Fruit fly (Drosophila melanogaster) whole organism, adult: ENCODE measurements around the gene parvin.

ENCODE experiments used
- CG11617 ChIP-seq: fragments of 200-800 bp; sonication (Bioruptor generic); optimal IDR thresholded peaks from 2 replicates; lab custom pipeline; 2017; ENCODE audit warnings: mild to moderate bottlenecking, missing biosample characterization, missing genetic modification reagents, missing genetic modification characterization
- CG12768 ChIP-seq: fragments of 200-800 bp; sonication (Bioruptor generic); optimal IDR thresholded peaks from 2 replicates; lab custom pipeline; 2017; ENCODE audit warnings: missing biosample characterization, missing genetic modification characterization, mild to moderate bottlenecking, moderate library complexity, missing genetic modification reagents
- CG14711 ChIP-seq: fragments of 200-800 bp; sonication (Bioruptor generic); optimal IDR thresholded peaks from 2 replicates; lab custom pipeline; 2018; ENCODE audit warnings: missing biosample characterization, mild to moderate bottlenecking, missing genetic modification characterization, moderate library complexity
- CG1620 ChIP-seq: fragments of 200-800 bp; sonication (Bioruptor generic); optimal IDR thresholded peaks from 2 replicates; lab custom pipeline; 2016; ENCODE audit warnings: missing biosample characterization, missing genetic modification characterization
- CG33017 ChIP-seq: fragments of 200-800 bp; sonication (Bioruptor generic); optimal IDR thresholded peaks from 2 replicates; lab custom pipeline; 2018; ENCODE audit warnings: missing biosample characterization, mild to moderate bottlenecking, missing genetic modification characterization, moderate library complexity
- CG5204 ChIP-seq: fragments of 200-800 bp; sonication (Bioruptor generic); optimal IDR thresholded peaks from 2 replicates; lab custom pipeline; 2016; ENCODE audit warnings: missing biosample characterization, missing genetic modification characterization
- CG7045 ChIP-seq: fragments of 200-800 bp; sonication (Bioruptor generic); optimal IDR thresholded peaks from 2 replicates; lab custom pipeline; 2017; ENCODE audit warnings: missing biosample characterization, mild to moderate bottlenecking, missing genetic modification characterization
- CG7101 ChIP-seq: fragments of 200-800 bp; sonication (Bioruptor generic); optimal IDR thresholded peaks from 2 replicates; lab custom pipeline; 2018; ENCODE audit warnings: missing biosample characterization, mild to moderate bottlenecking, missing genetic modification characterization, moderate library complexity
- Clk ChIP-seq: fragments of 200-800 bp; sonication (Bioruptor generic); optimal IDR thresholded peaks from 2 replicates; lab custom pipeline; 2017; ENCODE audit warnings: missing biosample characterization, missing genetic modification characterization
- Crg-1 ChIP-seq: fragments of 200-800 bp; sonication (Bioruptor generic); optimal IDR thresholded peaks from 2 replicates; lab custom pipeline; 2016; ENCODE audit warnings: missing biosample characterization, missing genetic modification characterization
- Hr96 ChIP-seq: fragments of 200-800 bp; sonication (Bioruptor generic); optimal IDR thresholded peaks from 2 replicates; lab custom pipeline; 2016; ENCODE audit warnings: missing biosample characterization, missing genetic modification characterization
- Mnt ChIP-seq: fragments of 200-800 bp; sonication (Bioruptor generic); optimal IDR thresholded peaks from 2 replicates; lab custom pipeline; 2016; ENCODE audit warnings: missing biosample characterization, mild to moderate bottlenecking, missing genetic modification characterization
- bab1 ChIP-seq: fragments of 200-800 bp; sonication (Bioruptor generic); optimal IDR thresholded peaks from 3 replicates; lab custom pipeline; 2019; ENCODE audit warnings: missing biosample characterization, mild to moderate bottlenecking, missing genetic modification characterization, moderate library complexity
- cic ChIP-seq: fragments of 200-800 bp; sonication (Bioruptor generic); optimal IDR thresholded peaks from 2 replicates; lab custom pipeline; 2017; ENCODE audit warnings: missing biosample characterization, mild to moderate bottlenecking, missing genetic modification characterization, moderate library complexity
- cnc ChIP-seq, 2 experiments: fragments of >200 bp; optimal IDR thresholded peaks; 2 replicates each; lab custom pipeline; 2017
- kay ChIP-seq: fragments of 200-800 bp; sonication (Bioruptor generic); peaks from one replicate; lab custom pipeline; 2016; ENCODE audit warnings: missing biosample characterization, missing genetic modification characterization, borderline replicate concordance
- ovo ChIP-seq: fragments of 200-800 bp; sonication (Bioruptor generic); optimal IDR thresholded peaks from 2 replicates; lab custom pipeline; 2016; ENCODE audit warnings: missing biosample characterization, missing genetic modification characterization
- pad ChIP-seq: fragments of 200-800 bp; sonication (Bioruptor generic); optimal IDR thresholded peaks from 3 replicates; lab custom pipeline; 2017; ENCODE audit warnings: missing biosample characterization, missing genetic modification characterization, mild to moderate bottlenecking, moderate library complexity, missing genetic modification reagents
- tj ChIP-seq: fragments of 200-800 bp; sonication (Bioruptor generic); optimal IDR thresholded peaks from 3 replicates; lab custom pipeline; 2017; ENCODE audit warnings: missing biosample characterization, mild to moderate bottlenecking, missing genetic modification characterization, moderate library complexity
- toe ChIP-seq: fragments of 200-800 bp; sonication (Bioruptor generic); optimal IDR thresholded peaks from 2 replicates; lab custom pipeline; 2016; ENCODE audit warnings: missing biosample characterization, missing genetic modification characterization

Gene parvin

DNA sequence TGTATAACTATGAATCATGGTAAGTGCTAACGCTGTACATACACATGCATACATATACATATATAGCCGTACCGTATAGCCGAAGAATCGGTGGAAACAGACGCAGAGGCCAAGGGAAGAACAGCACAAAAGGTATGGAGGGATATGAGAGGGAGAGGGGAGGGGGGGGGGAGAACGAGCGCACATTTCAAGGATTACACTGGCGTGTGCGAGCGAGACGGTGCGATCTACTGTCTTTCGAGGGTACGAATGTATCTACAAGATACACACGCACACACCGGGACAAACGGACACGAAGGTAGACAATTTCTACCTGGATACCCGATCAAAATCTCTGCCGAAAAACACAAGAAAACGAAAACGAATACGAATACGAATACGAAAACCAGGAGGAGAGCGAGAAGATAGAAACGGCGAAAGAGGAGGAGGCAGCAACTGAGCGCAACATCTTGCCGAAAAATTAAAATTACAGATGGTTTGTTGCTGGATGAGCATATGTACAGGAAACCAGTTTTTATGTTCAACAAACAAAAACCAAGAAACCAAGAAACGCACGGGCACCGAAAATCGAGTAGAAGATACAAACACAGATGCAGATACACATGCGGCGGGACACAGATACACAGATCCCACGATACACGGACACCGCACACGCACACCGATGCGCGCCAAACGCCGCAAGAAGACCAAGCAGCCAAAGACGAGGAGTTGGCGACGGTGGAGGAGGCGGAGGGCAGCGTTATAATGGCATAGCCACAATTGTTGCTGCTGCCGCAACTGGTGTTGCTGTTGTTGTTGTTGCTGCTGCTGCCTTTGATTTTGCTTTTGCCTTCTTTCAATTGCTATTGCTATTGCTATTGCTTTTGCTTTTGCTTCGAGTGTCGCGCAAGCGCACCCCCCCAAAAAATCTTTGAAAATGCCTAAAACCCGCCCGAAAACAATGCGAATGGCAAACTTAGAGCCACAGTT is 28.2 kb downstream of the parvin start:
- TF ChIP-seq CG7101 (tag; lab: Kevin White, UChicago) (no peak), CG1620 (GFP tag; lab: Kevin White, UChicago) (no peak), ovo (GFP tag; lab: Kevin White, UChicago) (no peak), Mnt (no peak), pad (GFP tag; lab: Kevin White, UChicago) (no peak), tj (no peak), Clk (GFP tag; lab: Kevin White, UChicago) (no peak), Hr96 (GFP tag; lab: Kevin White, UChicago) (no peak)

dm6 chrX:19775055-19775645 is 29.3 kb downstream of the parvin start:
- TF ChIP-seq cic (GFP tag; lab: Kevin White, UChicago) (no peak), CG12768 (GFP tag; lab: Kevin White, UChicago) (no peak), kay (GFP tag; lab: Kevin White, UChicago) (no peak), bab1 (GFP tag; lab: Kevin White, UChicago) (no peak), CG7045 (GFP tag; lab: Kevin White, UChicago) (no peak), CG33017 (tag; lab: Kevin White, UChicago) (no peak), CG7101 (tag; lab: Kevin White, UChicago) (no peak), CG11617 (no peak), ovo (GFP tag; lab: Kevin White, UChicago) (no peak)

- TF ChIP-seq CG14711 (tag; lab: Kevin White, UChicago) (no peak), tj (no peak), CG11617 (no peak), bab1 (GFP tag; lab: Kevin White, UChicago) (no peak), cic (GFP tag; lab: Kevin White, UChicago) (no peak), CG7045 (GFP tag; lab: Kevin White, UChicago) (no peak), pad (GFP tag; lab: Kevin White, UChicago) (no peak), Clk (GFP tag; lab: Kevin White, UChicago) (no peak), CG7101 (tag; lab: Kevin White, UChicago) (no peak)
Measured at dm6 chrX:19781861-19782260, 36.0 kb downstream of the parvin start.

DNA sequence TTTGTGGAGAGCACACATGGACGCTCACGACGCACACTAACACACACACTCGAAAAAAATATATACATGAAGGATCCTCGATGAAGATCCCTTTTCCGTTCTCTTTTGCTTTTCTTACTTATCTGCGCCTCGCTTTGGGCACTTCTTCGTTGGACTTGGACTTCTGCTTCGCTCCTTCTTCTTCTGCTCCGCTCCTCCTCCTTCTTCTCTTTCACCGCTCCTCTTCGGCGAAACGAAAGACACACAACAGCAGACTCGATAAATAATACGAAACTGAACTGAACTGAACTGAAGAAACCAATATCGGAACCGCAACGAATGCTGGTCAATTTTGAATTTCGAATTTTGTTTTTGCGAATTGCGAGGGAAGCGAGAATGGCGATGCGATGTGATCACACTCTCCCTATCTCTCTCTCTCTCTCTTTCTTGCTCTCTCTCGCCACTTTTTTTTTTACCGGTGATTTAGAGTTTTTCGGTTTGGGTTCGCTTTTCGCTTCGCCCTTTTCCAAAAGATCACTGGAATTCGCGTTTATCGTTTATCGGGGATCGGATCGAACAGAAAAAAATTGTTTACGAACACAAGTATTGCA is 37.0 kb downstream of the parvin start:
- TF ChIP-seq CG14711 (tag; lab: Kevin White, UChicago) = no peak
- peak; percentile 23 for TF ChIP-seq pad (GFP tag; lab: Kevin White, UChicago)
- no peak for TF ChIP-seq kay (GFP tag; lab: Kevin White, UChicago)
- no peak for TF ChIP-seq Mnt
- no peak for TF ChIP-seq Clk (GFP tag; lab: Kevin White, UChicago)

dm6 chrX:19783457-19783856 is 37.6 kb downstream of the parvin start, which contains the start of gene zld:
Gene zld, minus strand, starts transcription at chrX:19783548.
- TF ChIP-seq CG5204 (GFP tag; lab: Kevin White, UChicago) = no peak
- TF ChIP-seq cic (GFP tag; lab: Kevin White, UChicago) = no peak
- no peak for TF ChIP-seq kay (GFP tag; lab: Kevin White, UChicago)
- no peak for TF ChIP-seq CG11617
- TF ChIP-seq CG33017 (tag; lab: Kevin White, UChicago) = no peak
- TF ChIP-seq bab1 (GFP tag; lab: Kevin White, UChicago) = no peak
- TF ChIP-seq toe (GFP tag; lab: Kevin White, UChicago) = no peak
- TF ChIP-seq cnc (optimal IDR thresholded peaks at IDR 0.05; lab: Kevin White, UChicago) = no peak
- TF ChIP-seq pad (GFP tag; lab: Kevin White, UChicago) = no peak
- no peak for TF ChIP-seq tj
- no peak for TF ChIP-seq Crg-1
- TF ChIP-seq CG1620 (GFP tag; lab: Kevin White, UChicago) = no peak
- TF ChIP-seq CG12768 (GFP tag; lab: Kevin White, UChicago) = no peak
- TF ChIP-seq ovo (GFP tag; lab: Kevin White, UChicago) = no peak
- TF ChIP-seq CG14711 (tag; lab: Kevin White, UChicago) = no peak
- TF ChIP-seq CG7045 (GFP tag; lab: Kevin White, UChicago) = no peak
- no peak for TF ChIP-seq CG7101 (tag; lab: Kevin White, UChicago)

DNA sequence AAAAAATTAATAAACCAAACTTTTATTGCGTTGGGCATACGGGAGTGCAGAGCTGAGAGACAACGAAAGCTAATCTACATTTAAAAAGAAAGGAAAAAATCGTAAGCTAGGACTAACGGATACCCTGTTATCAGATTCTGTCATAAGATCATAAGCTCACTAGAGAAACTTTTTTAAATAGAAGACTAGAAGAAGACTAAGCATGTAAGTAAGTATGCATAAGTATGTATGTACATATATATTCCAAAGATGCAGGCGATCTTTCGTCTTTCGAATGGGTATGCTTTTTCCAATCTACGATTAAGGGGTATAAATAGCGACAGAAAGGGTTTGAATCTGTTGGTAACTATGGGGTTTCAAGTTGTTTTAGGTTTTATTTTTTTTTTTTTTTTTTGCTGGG is 39.0 kb downstream of the parvin start:
- TF ChIP-seq bab1 (GFP tag; lab: Kevin White, UChicago) = no peak
- TF ChIP-seq CG14711 (tag; lab: Kevin White, UChicago) = no peak
- TF ChIP-seq Clk (GFP tag; lab: Kevin White, UChicago) = no peak
- TF ChIP-seq Mnt = no peak
- TF ChIP-seq pad (GFP tag; lab: Kevin White, UChicago) = no peak
- TF ChIP-seq Hr96 (GFP tag; lab: Kevin White, UChicago) = no peak
- no peak for TF ChIP-seq CG5204 (GFP tag; lab: Kevin White, UChicago)
- TF ChIP-seq CG7045 (GFP tag; lab: Kevin White, UChicago) = no peak
- TF ChIP-seq toe (GFP tag; lab: Kevin White, UChicago) = no peak
- no peak for TF ChIP-seq ovo (GFP tag; lab: Kevin White, UChicago)
- TF ChIP-seq cnc (optimal IDR thresholded peaks at IDR 0.05; lab: Kevin White, UChicago) = no peak
- no peak for TF ChIP-seq CG33017 (tag; lab: Kevin White, UChicago)
- TF ChIP-seq CG11617 = no peak
- TF ChIP-seq cic (GFP tag; lab: Kevin White, UChicago) = no peak
- no peak for TF ChIP-seq Crg-1
- no peak for TF ChIP-seq CG1620 (GFP tag; lab: Kevin White, UChicago)
- no peak for TF ChIP-seq kay (GFP tag; lab: Kevin White, UChicago)
- no peak for TF ChIP-seq CG12768 (GFP tag; lab: Kevin White, UChicago)
- no peak for TF ChIP-seq tj
